Fruit fly (Drosophila melanogaster) whole organism: ENCODE results near the gene salt.

ENCODE experiments used
- EcR ChIP-seq, 2 experiments: fragments of >200 bp; optimal IDR thresholded peaks; 2 replicates each; lab custom pipeline; 2017; ENCODE audit warnings: missing biosample characterization in 2 of 2, missing genetic modification characterization in 2 of 2, missing genetic modification reagents in 2 of 2
- pan ChIP-seq: fragments of >200 bp; optimal IDR thresholded peaks from 2 replicates; lab custom pipeline; 2017

- TF ChIP-seq EcR (GFP tag; optimal IDR thresholded peaks at IDR 0.05; lab: Kevin White, UChicago) (no peak), pan (lab: Kevin White, UChicago) (no peak)
Observed at dm6 chr3R:31718967-31719366, 35.5 kb downstream of the salt start.
